Worm (Caenorhabditis elegans) whole organism, L4 larva: Measurements from ENCODE around the gene citk-2.
A peak's percentile ranks its signal among the peaks of the same experiment; 100 is the strongest.

Experiments
- attf-4 ChIP-seq: sonication (generic microtip); optimal IDR thresholded peaks from 3 replicates; lab custom pipeline; 2017; ENCODE audit warnings: missing biosample characterization, missing genetic modification characterization
- daf-12 ChIP-seq: fragments of 150-350 bp; optimal IDR thresholded peaks from 2 replicates; lab custom pipeline; 2014; ENCODE audit warnings: missing biosample characterization, missing genetic modification reagents, missing genetic modification characterization
- duxl-1 ChIP-seq: sonication (generic microtip); optimal IDR thresholded peaks from 2 replicates; lab custom pipeline; 2016; ENCODE audit warnings: mild to moderate bottlenecking, missing genetic modification characterization, moderate library complexity, missing compliant biosample characterization; ENCODE audit not compliant: poor library complexity
- lsy-2 ChIP-seq, 2 experiments: fragments of 150-350 bp in 1 of 2; sonication (generic microtip) in 1 of 2; optimal IDR thresholded peaks; 2 replicates each; lab custom pipeline; 2014 to 2017; ENCODE audit warnings: missing biosample characterization in 2 of 2, missing genetic modification characterization in 2 of 2
- mdl-1 ChIP-seq, 2 experiments: fragments of 150-350 bp in 1 of 2; sonication (generic microtip) in 1 of 2; optimal IDR thresholded peaks; 2 replicates each; lab custom pipeline; 2014 to 2017; ENCODE audit warnings: missing biosample characterization in 2 of 2, missing genetic modification characterization in 2 of 2
- mep-1 ChIP-seq: fragments of 150-350 bp; sonication (generic microtip); optimal IDR thresholded peaks from 3 replicates; lab custom pipeline; 2014; ENCODE audit warnings: missing biosample characterization, missing genetic modification characterization
- nhr-28 ChIP-seq: fragments of 150-350 bp; optimal IDR thresholded peaks from 2 replicates; lab custom pipeline; 2014; ENCODE audit warnings: missing biosample characterization, missing genetic modification characterization
- unc-39 ChIP-seq: sonication (generic microtip); optimal IDR thresholded peaks from 2 replicates; lab custom pipeline; 2017; ENCODE audit warnings: missing biosample characterization, missing genetic modification characterization
- unc-62 ChIP-seq, 3 experiments: fragments of 150-350 bp in 1 of 3; sonication (generic microtip); optimal IDR thresholded peaks in 2 of 3; peaks in 1 of 3; 1 replicate in 1 of 3; 2 replicates in 2 of 3; lab custom pipeline; 2014 to 2017; ENCODE audit warnings: missing biosample characterization in 3 of 3, missing genetic modification characterization in 3 of 3, missing genetic modification reagents in 3 of 3, missing genotype in 1 of 3
- zip-11 ChIP-seq: fragments of 200-800 bp; sonication (Bioruptor generic); IDR thresholded peaks from 2 replicates; pipeline ENCODE4 v1.3.6; 2022; ENCODE audit warnings: missing genetic modification characterization, missing compliant biosample characterization
- ztf-11 ChIP-seq: fragments of 150-350 bp; optimal IDR thresholded peaks from 2 replicates; lab custom pipeline; 2014; ENCODE audit warnings: missing biosample characterization, missing genetic modification characterization

DNA sequence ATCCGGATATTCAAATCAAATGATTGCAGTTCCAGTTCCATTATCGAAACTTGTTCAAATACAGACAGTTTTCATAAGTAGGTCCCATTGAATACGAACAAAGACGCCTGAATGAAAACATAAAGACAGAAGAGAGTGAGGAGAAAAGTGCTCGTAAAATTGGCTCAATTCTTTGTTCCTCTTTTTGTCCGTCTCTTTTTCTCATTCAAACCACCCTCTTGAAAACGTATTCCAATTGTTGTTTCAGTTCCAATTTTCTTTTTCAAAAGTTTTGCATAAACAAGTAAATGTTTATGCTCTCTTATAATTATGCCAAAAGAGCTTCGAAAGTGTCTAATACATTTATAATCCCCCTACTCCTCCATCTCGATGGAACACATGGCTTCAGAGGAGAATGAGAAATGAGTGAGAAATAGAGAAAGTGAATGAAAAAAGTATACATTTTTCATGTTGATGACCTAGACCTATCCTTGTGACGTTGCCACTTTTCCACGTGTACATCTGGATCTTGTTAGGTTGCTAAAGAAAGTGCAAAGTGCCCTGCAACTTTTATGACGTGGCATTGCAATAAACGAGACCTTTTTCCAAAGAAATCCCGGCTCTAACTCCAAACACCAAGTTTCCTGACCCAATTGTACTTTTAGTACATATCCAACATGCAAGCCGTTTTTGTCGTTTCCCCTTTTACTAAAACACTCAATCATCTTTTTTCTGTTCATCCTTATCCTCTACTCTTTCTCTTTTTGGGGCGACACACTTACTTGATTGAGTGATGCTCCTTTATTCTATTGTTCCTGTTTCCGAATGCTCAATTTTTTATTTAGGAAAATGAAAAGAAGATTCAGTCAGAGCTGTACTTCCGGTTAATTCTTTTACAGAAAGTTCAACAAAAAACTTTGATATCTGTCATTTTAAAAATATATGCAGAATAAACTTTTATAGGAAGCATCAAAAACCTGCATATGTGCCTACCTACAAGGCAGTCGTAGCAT lies 47.2 kb downstream of the citk-2 start:
- no peak for TF ChIP-seq attf-4
- TF ChIP-seq mep-1 = no peak
- TF ChIP-seq unc-62 (GFP tag; optimal IDR thresholded peaks at IDR 0.05 in 1 of 2; lab: Kevin White, UChicago) = peak in 1 of 2 experiments; percentile 81
- no peak for TF ChIP-seq unc-62 (tag; optimal IDR thresholded peaks at IDR 0.05; lab: Kevin White, UChicago)
- no peak for TF ChIP-seq duxl-1 (tag; lab: Kevin White, UChicago)
- no peak for TF ChIP-seq daf-12 (tag; lab: Kevin White, UChicago)
- no peak for TF ChIP-seq ztf-11 (tag; lab: Kevin White, UChicago)
- no peak for TF ChIP-seq zip-11 (GFP tag; lab: Robert Waterston, UW)
- TF ChIP-seq unc-39 (tag; lab: Kevin White, UChicago) = no peak
- no peak for TF ChIP-seq nhr-28 (tag; lab: Kevin White, UChicago)
- peak in 1 of 2 experiments; percentile 22 for TF ChIP-seq lsy-2 (tag; optimal IDR thresholded peaks at IDR 0.05; lab: Kevin White, UChicago)
- TF ChIP-seq mdl-1 (tag; optimal IDR thresholded peaks at IDR 0.05; lab: Kevin White, UChicago) = peak in 1 of 2 experiments; percentile 18
